Fruit fly (Drosophila melanogaster) whole organism, embryonic: Measurements from ENCODE around the gene CG9682.

Experiments
- Ada2b ChIP-seq: fragments of 200-800 bp; sonication (Bioruptor generic); IDR thresholded peaks from 2 replicates; pipeline ENCODE4 v1.3.6; 2022; ENCODE audit warnings: missing biosample characterization, missing genetic modification characterization
- Aef1 ChIP-seq: fragments of 200-800 bp; sonication (Bioruptor generic); IDR thresholded peaks from 3 replicates; pipeline ENCODE4 v1.3.6; 2022; ENCODE audit warnings: missing biosample characterization, missing genetic modification characterization
- CG10959 ChIP-seq: fragments of 200-800 bp; sonication (Bioruptor generic); IDR thresholded peaks from 2 replicates; pipeline ENCODE4 v1.3.6; 2022; ENCODE audit warnings: missing biosample characterization, missing genetic modification characterization
- CG12219 ChIP-seq: fragments of 200-800 bp; sonication (Bioruptor generic); optimal IDR thresholded peaks from 3 replicates; lab custom pipeline; 2018; ENCODE audit warnings: missing biosample characterization, mild to moderate bottlenecking, missing genetic modification characterization
- CG13424 ChIP-seq: fragments of 200-800 bp; sonication (Bioruptor generic); optimal IDR thresholded peaks from 2 replicates; lab custom pipeline; 2019; ENCODE audit warnings: missing biosample characterization, mild to moderate bottlenecking, missing genetic modification characterization, moderate library complexity
- CG13775 ChIP-seq: fragments of 200-800 bp; sonication (Bioruptor generic); optimal IDR thresholded peaks from 3 replicates; lab custom pipeline; 2017; ENCODE audit warnings: missing biosample characterization, mild to moderate bottlenecking, missing genetic modification characterization
- CG14441 ChIP-seq: fragments of 200-800 bp; sonication (Bioruptor generic); IDR thresholded peaks from 2 replicates; pipeline ENCODE4 v1.3.6; 2022; ENCODE audit warnings: missing biosample characterization, missing genetic modification characterization
- CG14667 ChIP-seq: fragments of 200-800 bp; sonication (Bioruptor generic); IDR thresholded peaks from 2 replicates; pipeline ENCODE4 v1.3.6; 2022; ENCODE audit warnings: missing biosample characterization, missing genetic modification characterization
- CG15696 ChIP-seq: fragments of 200-800 bp; sonication (Bioruptor generic); optimal IDR thresholded peaks from 2 replicates; lab custom pipeline; 2019; ENCODE audit warnings: missing biosample characterization, mild to moderate bottlenecking, missing genetic modification characterization, moderate library complexity
- CG1602 ChIP-seq: fragments of 200-800 bp; sonication (Bioruptor generic); optimal IDR thresholded peaks from 3 replicates; lab custom pipeline; 2016; ENCODE audit warnings: missing biosample characterization, missing genetic modification characterization
- CG16815 ChIP-seq: fragments of 200-800 bp; sonication (Bioruptor generic); optimal IDR thresholded peaks from 3 replicates; lab custom pipeline; 2017; ENCODE audit warnings: missing biosample characterization, mild to moderate bottlenecking, missing genetic modification characterization
- CG16863 ChIP-seq: fragments of 200-800 bp; sonication (Bioruptor generic); optimal IDR thresholded peaks from 3 replicates; lab custom pipeline; 2016; ENCODE audit warnings: missing biosample characterization, missing genetic modification characterization
- CG17385 ChIP-seq: fragments of 200-800 bp; sonication (Bioruptor generic); optimal IDR thresholded peaks from 3 replicates; lab custom pipeline; 2018; ENCODE audit warnings: missing biosample characterization, mild to moderate bottlenecking, missing genetic modification characterization
- CG2199 ChIP-seq: fragments of 200-800 bp; sonication (Bioruptor generic); IDR thresholded peaks from 3 replicates; pipeline ENCODE4 v1.3.6; 2022; ENCODE audit warnings: missing biosample characterization, missing genetic modification characterization
- CG2712 ChIP-seq: fragments of 200-800 bp; optimal IDR thresholded peaks from 3 replicates; lab custom pipeline; 2019; ENCODE audit warnings: missing biosample characterization, mild to moderate bottlenecking, missing genetic modification characterization, moderate library complexity
- CG32767 ChIP-seq: fragments of 200-800 bp; sonication (Bioruptor generic); IDR thresholded peaks from 2 replicates; pipeline ENCODE4 v1.3.6; 2022; ENCODE audit warnings: missing biosample characterization, missing genetic modification characterization
- CG4707 ChIP-seq: fragments of 200-800 bp; sonication (Bioruptor generic); optimal IDR thresholded peaks from 2 replicates; lab custom pipeline; 2018; ENCODE audit warnings: missing biosample characterization, mild to moderate bottlenecking, missing genetic modification characterization, moderate library complexity
- CG6689 ChIP-seq: fragments of 200-800 bp; sonication (Bioruptor generic); IDR thresholded peaks from 2 replicates; pipeline ENCODE4 v1.3.6; 2022; ENCODE audit warnings: missing biosample characterization, missing genetic modification characterization
- CG8290 ChIP-seq, 3 experiments: fragments of 200-800 bp; sonication (Bioruptor generic); optimal IDR thresholded peaks; 2 replicates each; lab custom pipeline; 2016 to 2019; ENCODE audit warnings: missing biosample characterization in 3 of 3, missing genetic modification characterization in 3 of 3, mild to moderate bottlenecking in 2 of 3, moderate library complexity in 1 of 3
- CG8388 ChIP-seq: fragments of 200-800 bp; sonication (Bioruptor generic); optimal IDR thresholded peaks from 2 replicates; lab custom pipeline; 2019; ENCODE audit warnings: missing biosample characterization, mild to moderate bottlenecking, missing genetic modification characterization, moderate library complexity
- Drgx ChIP-seq: fragments of 200-800 bp; sonication (Bioruptor generic); IDR thresholded peaks from 2 replicates; pipeline ENCODE4 v1.3.6; 2022; ENCODE audit warnings: missing biosample characterization, missing genetic modification characterization
- E2f2 ChIP-seq: fragments of 200-800 bp; sonication (Bioruptor generic); IDR thresholded peaks from 2 replicates; pipeline ENCODE4 v1.3.6; 2022; ENCODE audit warnings: missing biosample characterization, missing genetic modification characterization
- Ets97D ChIP-seq: fragments of 200-800 bp; sonication (Bioruptor generic); optimal IDR thresholded peaks from 3 replicates; lab custom pipeline; 2016; ENCODE audit warnings: missing biosample characterization, missing genetic modification characterization
- Fer3 ChIP-seq: fragments of 200-800 bp; sonication (Bioruptor generic); optimal IDR thresholded peaks from 2 replicates; lab custom pipeline; 2018; ENCODE audit warnings: missing biosample characterization, mild to moderate bottlenecking, missing genetic modification characterization, moderate library complexity
- Hr51 ChIP-seq, 2 experiments: fragments of 200-800 bp; sonication (Bioruptor generic); optimal IDR thresholded peaks; 2 replicates in 1 of 2; 3 replicates in 1 of 2; lab custom pipeline; 2016 to 2018; ENCODE audit warnings: missing biosample characterization in 2 of 2, missing genetic modification characterization in 2 of 2, mild to moderate bottlenecking in 1 of 2, moderate library complexity in 1 of 2
- Hsf ChIP-seq: fragments of 200-800 bp; sonication (Bioruptor generic); optimal IDR thresholded peaks from 3 replicates; lab custom pipeline; 2016; ENCODE audit warnings: missing biosample characterization, missing genetic modification characterization
- NFAT ChIP-seq: fragments of 200-800 bp; sonication (Bioruptor generic); IDR thresholded peaks from 2 replicates; pipeline ENCODE4 v1.3.6; 2022; ENCODE audit warnings: missing biosample characterization, missing genetic modification characterization
- Rfx ChIP-seq: fragments of 200-800 bp; sonication (Bioruptor generic); IDR thresholded peaks from 2 replicates; pipeline ENCODE4 v1.3.6; 2022; ENCODE audit warnings: missing biosample characterization, missing genetic modification characterization
- Sin3A ChIP-seq: fragments of >200 bp; optimal IDR thresholded peaks from 2 replicates; lab custom pipeline; 2018
- ab ChIP-seq: fragments of 200-800 bp; sonication (Bioruptor generic); optimal IDR thresholded peaks from 2 replicates; lab custom pipeline; 2016; ENCODE audit warnings: missing biosample characterization, missing genetic modification characterization
- ase ChIP-seq: fragments of 200-800 bp; sonication (Bioruptor generic); IDR thresholded peaks from 3 replicates; pipeline ENCODE4 v1.3.6; 2022; ENCODE audit warnings: missing biosample characterization, missing genetic modification characterization
- chif ChIP-seq, 2 experiments: fragments of 200-800 bp; sonication (Bioruptor generic); optimal IDR thresholded peaks; 3 replicates each; lab custom pipeline; 2016; ENCODE audit warnings: missing biosample characterization in 2 of 2, missing genetic modification characterization in 2 of 2
- chn ChIP-seq: fragments of 200-800 bp; sonication (Bioruptor generic); optimal IDR thresholded peaks from 2 replicates; lab custom pipeline; 2016; ENCODE audit warnings: missing biosample characterization, missing genetic modification characterization
- danr ChIP-seq: fragments of 200-800 bp; sonication (Bioruptor generic); IDR thresholded peaks from 2 replicates; pipeline ENCODE4 v1.3.6; 2022; ENCODE audit warnings: missing biosample characterization, missing genetic modification characterization
- en ChIP-seq: fragments of 200-800 bp; sonication (Bioruptor generic); optimal IDR thresholded peaks from 2 replicates; lab custom pipeline; 2016; ENCODE audit warnings: missing biosample characterization, missing genetic modification characterization
- esg ChIP-seq: fragments of 200-800 bp; sonication (Bioruptor generic); conservative IDR thresholded peaks from 2 replicates; pipeline ENCODE4 v1.3.6; 2022; ENCODE audit warnings: missing biosample characterization, missing genetic modification characterization
- fd3F ChIP-seq: fragments of 200-800 bp; sonication (Bioruptor generic); optimal IDR thresholded peaks from 2 replicates; lab custom pipeline; 2018; ENCODE audit warnings: missing biosample characterization, mild to moderate bottlenecking, missing genetic modification characterization, moderate library complexity
- gcm ChIP-seq: fragments of 200-800 bp; sonication (Bioruptor generic); optimal IDR thresholded peaks from 2 replicates; lab custom pipeline; 2019; ENCODE audit warnings: missing biosample characterization, mild to moderate bottlenecking, missing genetic modification characterization, moderate library complexity
- lab ChIP-seq: fragments of 200-800 bp; sonication (Bioruptor generic); optimal IDR thresholded peaks from 3 replicates; lab custom pipeline; 2017; ENCODE audit warnings: missing biosample characterization, missing genetic modification characterization, mild to moderate bottlenecking, moderate library complexity, missing genetic modification reagents
- lbe ChIP-seq: fragments of 200-800 bp; sonication (Bioruptor generic); optimal IDR thresholded peaks from 2 replicates; lab custom pipeline; 2016; ENCODE audit warnings: missing biosample characterization, mild to moderate bottlenecking, missing genetic modification characterization
- pros ChIP-seq: fragments of 200-800 bp; sonication (Bioruptor generic); optimal IDR thresholded peaks from 3 replicates; lab custom pipeline; 2019; ENCODE audit warnings: missing biosample characterization, mild to moderate bottlenecking, missing genetic modification characterization, moderate library complexity
- row ChIP-seq: fragments of 200-800 bp; sonication (Bioruptor generic); IDR thresholded peaks from 3 replicates; pipeline ENCODE4 v1.3.6; 2022; ENCODE audit warnings: missing biosample characterization, missing genetic modification characterization
- slbo ChIP-seq: fragments of 200-800 bp; sonication (Bioruptor generic); IDR thresholded peaks from 2 replicates; pipeline ENCODE4 v1.3.6; 2022; ENCODE audit warnings: missing biosample characterization, missing genetic modification characterization
- stc ChIP-seq: fragments of 200-800 bp; sonication (Bioruptor generic); IDR thresholded peaks from 2 replicates; pipeline ENCODE4 v1.3.6; 2022; ENCODE audit warnings: missing biosample characterization, missing genetic modification characterization
- toy ChIP-seq: fragments of 200-800 bp; sonication (Bioruptor generic); IDR thresholded peaks from 2 replicates; pipeline ENCODE4 v1.3.6; 2022; ENCODE audit warnings: missing biosample characterization, missing genetic modification characterization
- trem ChIP-seq: fragments of 200-800 bp; optimal IDR thresholded peaks from 3 replicates; lab custom pipeline; 2019; ENCODE audit warnings: missing biosample characterization, mild to moderate bottlenecking, missing genetic modification characterization, moderate library complexity
- ttk ChIP-seq: fragments of 200-800 bp; sonication (Bioruptor generic); IDR thresholded peaks from 2 replicates; pipeline ENCODE4 v2.1.2; 2022; ENCODE audit warnings: missing biosample characterization, missing genetic modification characterization
- twi ChIP-seq: fragments of 200-800 bp; optimal IDR thresholded peaks from 2 replicates; lab custom pipeline; 2019; ENCODE audit warnings: missing biosample characterization, mild to moderate bottlenecking, missing genetic modification characterization, moderate library complexity
- vvl ChIP-seq: fragments of 200-800 bp; sonication (Bioruptor generic); IDR thresholded peaks from 2 replicates; pipeline ENCODE4 v1.3.6; 2022; ENCODE audit warnings: missing biosample characterization, missing genetic modification characterization
- wor ChIP-seq: fragments of 200-800 bp; sonication (Bioruptor generic); IDR thresholded peaks from 2 replicates; pipeline ENCODE4 v1.3.6; 2022; ENCODE audit warnings: missing biosample characterization, missing genetic modification characterization
- zen ChIP-seq: fragments of 200-800 bp; sonication (Bioruptor generic); optimal IDR thresholded peaks from 3 replicates; lab custom pipeline; 2018; ENCODE audit warnings: missing biosample characterization, mild to moderate bottlenecking, missing genetic modification characterization, moderate library complexity

The CG9682 gene

dm6 chr3R:30265420-30265819 is 14.7 kb downstream of the CG9682 start (continued):
- TF ChIP-seq Ada2b (GFP tag; lab: Robert Waterston, UW) = peak; percentile 69; the same call in 1 of the 2 replicates
- TF ChIP-seq lab = peak; percentile 28
- TF ChIP-seq row (GFP tag; lab: Robert Waterston, UW) = peak; percentile 72
- TF ChIP-seq gcm (GFP tag; lab: Kevin White, UChicago) = peak; percentile 32
- peak; percentile 67 for TF ChIP-seq CG13424 (tag; lab: Kevin White, UChicago)
- peak; percentile 69; the same call in 1 of the 2 replicates for TF ChIP-seq ttk (GFP tag; lab: Robert Waterston, UW)
- TF ChIP-seq fd3F (GFP tag; lab: Kevin White, UChicago) = no peak
- peak; percentile 3 for TF ChIP-seq ab (GFP tag; lab: Kevin White, UChicago)
- peak; percentile 1 for TF ChIP-seq CG16863 (GFP tag; lab: Kevin White, UChicago)
- TF ChIP-seq chn (GFP tag; lab: Kevin White, UChicago) = peak; percentile 39
- TF ChIP-seq CG15696 (tag; lab: Kevin White, UChicago) = no peak
- peak; percentile 67; the same call in 2 of the 3 replicates for TF ChIP-seq ase (GFP tag; lab: Robert Waterston, UW)
- TF ChIP-seq Aef1 (GFP tag; lab: Robert Waterston, UW) = 0 out of 3 replicates have a peak, but pooled peaks have one; percentile 30
- TF ChIP-seq Ets97D (GFP tag; lab: Kevin White, UChicago) = no peak
- TF ChIP-seq pros (GFP tag; lab: Kevin White, UChicago) = no peak
- peak; percentile 59 for TF ChIP-seq esg
- TF ChIP-seq Rfx = no peak
- peak; percentile 27; the same call in 1 of the 2 replicates for TF ChIP-seq E2f2 (GFP tag; lab: Robert Waterston, UW)
- TF ChIP-seq CG8388 = peak; percentile 65
- TF ChIP-seq trem (tag; lab: Kevin White, UChicago) = peak; percentile 12
- peak; percentile 61 for TF ChIP-seq CG6689 (GFP tag; lab: Robert Waterston, UW)
- peak; percentile 53 for TF ChIP-seq danr (GFP tag; lab: Robert Waterston, UW)
- TF ChIP-seq CG2712 = peak; percentile 75
- peak; percentile 48 for TF ChIP-seq CG1602 (GFP tag; lab: Kevin White, UChicago)
- peak; percentile 62 for TF ChIP-seq CG14667
- peak; percentile 28 for TF ChIP-seq CG4707
- TF ChIP-seq wor (GFP tag; lab: Robert Waterston, UW) = peak; percentile 25; the same call in 1 of the 2 replicates
- 0 out of 2 replicates have a peak, but pooled peaks have one; percentile 18 for TF ChIP-seq toy
- peak; percentile 53 for TF ChIP-seq CG12219 (GFP tag; lab: Kevin White, UChicago)
- TF ChIP-seq CG14441 (GFP tag; lab: Robert Waterston, UW) = peak; percentile 42
- TF ChIP-seq Hsf (GFP tag; lab: Kevin White, UChicago) = peak; percentile 45
- TF ChIP-seq chif (GFP tag; optimal IDR thresholded peaks at IDR 0.05; lab: Kevin White, UChicago) = peak in 1 of 2 experiments; percentile 50
- peak; percentile 49 for TF ChIP-seq CG10959 (GFP tag; lab: Robert Waterston, UW)
- peak; percentile 56 for TF ChIP-seq CG17385
- peak; percentile 98 for TF ChIP-seq Drgx (GFP tag; lab: Robert Waterston, UW)
- TF ChIP-seq CG2199 (GFP tag; lab: Robert Waterston, UW) = 0 out of 3 replicates have a peak, but pooled peaks have one; percentile 45
- peak; percentile 33 for TF ChIP-seq zen (tag; lab: Kevin White, UChicago)
- TF ChIP-seq lbe = peak; percentile 86
- TF ChIP-seq twi (tag; lab: Kevin White, UChicago) = peak; percentile 43
- TF ChIP-seq Sin3A (lab: Kevin White, UChicago) = no peak
- TF ChIP-seq slbo (GFP tag; lab: Robert Waterston, UW) = peak; percentile 49; the same call in 1 of the 2 replicates
- peak; percentile 87 for TF ChIP-seq vvl
- peak; percentile 31 for TF ChIP-seq CG16815 (GFP tag; lab: Kevin White, UChicago)
- TF ChIP-seq NFAT (GFP tag; lab: Robert Waterston, UW) = 0 out of 2 replicates have a peak, but pooled peaks have one; percentile 12
- TF ChIP-seq Hr51 (GFP tag; optimal IDR thresholded peaks at IDR 0.05; lab: Kevin White, UChicago) = peak in 1 of 2 experiments; percentile 54
- peak; percentile 60 for TF ChIP-seq stc (GFP tag; lab: Robert Waterston, UW)
- peak; percentile 36; the same call in 1 of the 2 replicates for TF ChIP-seq CG32767 (GFP tag; lab: Robert Waterston, UW)
- peak; percentile 6 for TF ChIP-seq CG13775 (GFP tag; lab: Kevin White, UChicago)
- no peak for TF ChIP-seq en (GFP tag; lab: Kevin White, UChicago)
- peak; percentile 10 for TF ChIP-seq Fer3
- no peak for TF ChIP-seq CG8290 (GFP tag; optimal IDR thresholded peaks at IDR 0.05; lab: Kevin White, UChicago)
- TF ChIP-seq CG8290 (tag; optimal IDR thresholded peaks at IDR 0.05; lab: Kevin White, UChicago) = peak in 1 of 2 experiments; percentile 55
